Fruit fly (Drosophila melanogaster) whole organism, embryonic: ENCODE results near the gene CG14082.

ENCODE experiments used
- Atf3 ChIP-seq: fragments of 200-800 bp; sonication (Bioruptor generic); optimal IDR thresholded peaks from 3 replicates; lab custom pipeline; 2016; ENCODE audit warnings: missing biosample characterization, missing genetic modification characterization
- CG11093 ChIP-seq: fragments of 200-800 bp; sonication (Bioruptor generic); IDR thresholded peaks from 3 replicates; pipeline ENCODE4 v1.3.6; 2022; ENCODE audit warnings: missing biosample characterization, missing genetic modification characterization
- CG12155 ChIP-seq: fragments of 200-800 bp; sonication (Bioruptor generic); optimal IDR thresholded peaks from 3 replicates; lab custom pipeline; 2016; ENCODE audit warnings: missing biosample characterization, missing genetic modification characterization
- CG13894 ChIP-seq: fragments of 200-800 bp; sonication (Bioruptor generic); optimal IDR thresholded peaks from 3 replicates; lab custom pipeline; 2018; ENCODE audit warnings: missing biosample characterization, mild to moderate bottlenecking, missing genetic modification characterization, moderate library complexity
- CG14860 ChIP-seq: fragments of 200-800 bp; sonication (Bioruptor generic); IDR thresholded peaks from 3 replicates; pipeline ENCODE4 v1.3.6; 2022; ENCODE audit warnings: missing biosample characterization, missing genetic modification characterization; ENCODE audit not compliant: partially characterized antibody
- CG15011 ChIP-seq: fragments of 200-800 bp; sonication (Bioruptor generic); optimal IDR thresholded peaks from 3 replicates; lab custom pipeline; 2018; ENCODE audit warnings: missing biosample characterization, mild to moderate bottlenecking, missing genetic modification characterization
- CG16779 ChIP-seq: fragments of 200-800 bp; sonication (Bioruptor generic); IDR thresholded peaks from 2 replicates; pipeline ENCODE4 v1.3.6; 2022; ENCODE audit warnings: missing biosample characterization, missing genetic modification characterization
- CG18262 ChIP-seq: fragments of 200-800 bp; optimal IDR thresholded peaks from 3 replicates; lab custom pipeline; 2019; ENCODE audit warnings: missing biosample characterization, mild to moderate bottlenecking, missing genetic modification characterization, moderate library complexity
- CG33557 ChIP-seq: fragments of 200-800 bp; sonication (Bioruptor generic); optimal IDR thresholded peaks from 2 replicates; lab custom pipeline; 2019; ENCODE audit warnings: missing biosample characterization, mild to moderate bottlenecking, missing genetic modification characterization, moderate library complexity
- CG4328 ChIP-seq: fragments of 200-800 bp; sonication (Bioruptor generic); optimal IDR thresholded peaks from 3 replicates; lab custom pipeline; 2017; ENCODE audit warnings: missing biosample characterization, missing genetic modification reagents, missing genetic modification characterization
- CG5953 ChIP-seq: fragments of 200-800 bp; sonication (Bioruptor generic); IDR thresholded peaks from 2 replicates; pipeline ENCODE4 v1.3.6; 2022; ENCODE audit warnings: missing biosample characterization, missing genetic modification characterization
- CG6765 ChIP-seq: fragments of 200-800 bp; sonication (Bioruptor generic); optimal IDR thresholded peaks from 3 replicates; lab custom pipeline; 2017; ENCODE audit warnings: missing biosample characterization, mild to moderate bottlenecking, missing genetic modification characterization
- CG6791 ChIP-seq: fragments of 200-800 bp; sonication (Bioruptor generic); IDR thresholded peaks from 3 replicates; pipeline ENCODE4 v1.3.6; 2022; ENCODE audit warnings: missing biosample characterization, missing genetic modification characterization; ENCODE audit not compliant: partially characterized antibody
- CG6854 ChIP-seq: fragments of 200-800 bp; sonication (Bioruptor generic); optimal IDR thresholded peaks from 3 replicates; lab custom pipeline; 2017; ENCODE audit warnings: missing biosample characterization, mild to moderate bottlenecking, missing genetic modification characterization
- CG7987 ChIP-seq: fragments of 200-800 bp; sonication (Bioruptor generic); optimal IDR thresholded peaks from 2 replicates; lab custom pipeline; 2018; ENCODE audit warnings: missing biosample characterization, mild to moderate bottlenecking, missing genetic modification characterization, moderate library complexity
- CG8290 ChIP-seq, 3 experiments: fragments of 200-800 bp; sonication (Bioruptor generic); optimal IDR thresholded peaks; 2 replicates each; lab custom pipeline; 2016 to 2019; ENCODE audit warnings: missing biosample characterization in 3 of 3, missing genetic modification characterization in 3 of 3, mild to moderate bottlenecking in 2 of 3, moderate library complexity in 1 of 3
- CG9876 ChIP-seq: fragments of 200-800 bp; sonication (Bioruptor generic); optimal IDR thresholded peaks from 2 replicates; lab custom pipeline; 2016; ENCODE audit warnings: missing biosample characterization, missing genetic modification characterization
- CTCF ChIP-seq: fragments of 200-800 bp; sonication (Bioruptor generic); optimal IDR thresholded peaks from 2 replicates; lab custom pipeline; 2017; ENCODE audit warnings: missing biosample characterization, mild to moderate bottlenecking, missing genetic modification characterization, moderate library complexity
- Deaf1 ChIP-seq: fragments of 200-800 bp; optimal IDR thresholded peaks from 3 replicates; lab custom pipeline; 2019; ENCODE audit warnings: missing biosample characterization, mild to moderate bottlenecking, missing genetic modification characterization, moderate library complexity
- Fer1 ChIP-seq: fragments of 200-800 bp; sonication (Bioruptor generic); optimal IDR thresholded peaks from 2 replicates; lab custom pipeline; 2017; ENCODE audit warnings: missing biosample characterization, mild to moderate bottlenecking, missing genetic modification characterization
- Gug ChIP-seq: fragments of 200-800 bp; sonication (Bioruptor generic); IDR thresholded peaks from 4 replicates; pipeline ENCODE4 v1.3.6; 2022; ENCODE audit warnings: missing biosample characterization, missing genetic modification characterization
- Lim3 ChIP-seq: fragments of 200-800 bp; sonication (Bioruptor generic); IDR thresholded peaks from 2 replicates; pipeline ENCODE4 v1.3.6; 2022; ENCODE audit warnings: missing biosample characterization, missing genetic modification characterization
- Mad ChIP-seq: fragments of 200-800 bp; sonication (Bioruptor generic); optimal IDR thresholded peaks from 2 replicates; lab custom pipeline; 2016; ENCODE audit warnings: missing biosample characterization, missing genetic modification characterization
- NC2β ChIP-seq: fragments of 200-800 bp; sonication (Bioruptor generic); optimal IDR thresholded peaks from 2 replicates; lab custom pipeline; 2016; ENCODE audit warnings: missing biosample characterization, missing genetic modification characterization
- NfI ChIP-seq: fragments of 200-800 bp; sonication (Bioruptor generic); optimal IDR thresholded peaks from 3 replicates; lab custom pipeline; 2018; ENCODE audit warnings: missing biosample characterization, mild to moderate bottlenecking, missing genetic modification characterization, moderate library complexity
- Ravus ChIP-seq: fragments of 200-800 bp; sonication (Bioruptor generic); IDR thresholded peaks from 2 replicates; pipeline ENCODE4 v1.3.6; 2022; ENCODE audit warnings: missing biosample characterization, missing genetic modification characterization
- Rfx ChIP-seq: fragments of 200-800 bp; sonication (Bioruptor generic); IDR thresholded peaks from 2 replicates; pipeline ENCODE4 v1.3.6; 2022; ENCODE audit warnings: missing biosample characterization, missing genetic modification characterization
- Side ChIP-seq: fragments of 200-800 bp; sonication (Bioruptor generic); optimal IDR thresholded peaks from 2 replicates; lab custom pipeline; 2016; ENCODE audit warnings: missing biosample characterization, missing genetic modification characterization
- Sin3A ChIP-seq: fragments of >200 bp; optimal IDR thresholded peaks from 2 replicates; lab custom pipeline; 2018
- Sry-δ ChIP-seq: fragments of 200-800 bp; sonication (Bioruptor generic); optimal IDR thresholded peaks from 2 replicates; lab custom pipeline; 2016; ENCODE audit warnings: missing biosample characterization, missing genetic modification characterization
- abd-A ChIP-seq: fragments of 200-800 bp; sonication (Bioruptor generic); optimal IDR thresholded peaks from 3 replicates; lab custom pipeline; 2019; ENCODE audit warnings: missing biosample characterization, mild to moderate bottlenecking, missing genetic modification characterization, moderate library complexity
- cg ChIP-seq: fragments of 200-800 bp; sonication (Bioruptor generic); optimal IDR thresholded peaks from 3 replicates; lab custom pipeline; 2019; ENCODE audit warnings: missing biosample characterization, mild to moderate bottlenecking, missing genetic modification characterization, moderate library complexity
- en ChIP-seq: fragments of 200-800 bp; sonication (Bioruptor generic); optimal IDR thresholded peaks from 2 replicates; lab custom pipeline; 2016; ENCODE audit warnings: missing biosample characterization, missing genetic modification characterization
- exex ChIP-seq: fragments of 200-800 bp; sonication (Bioruptor generic); optimal IDR thresholded peaks from 4 replicates; lab custom pipeline; 2018; ENCODE audit warnings: missing biosample characterization, mild to moderate bottlenecking, missing genetic modification characterization, moderate library complexity
- gcm ChIP-seq: fragments of 200-800 bp; sonication (Bioruptor generic); optimal IDR thresholded peaks from 2 replicates; lab custom pipeline; 2019; ENCODE audit warnings: missing biosample characterization, mild to moderate bottlenecking, missing genetic modification characterization, moderate library complexity
- gem ChIP-seq: fragments of 200-800 bp; sonication (Bioruptor generic); optimal IDR thresholded peaks from 2 replicates; lab custom pipeline; 2019; ENCODE audit warnings: missing biosample characterization, mild to moderate bottlenecking, missing genetic modification characterization, moderate library complexity
- insv ChIP-seq, 2 experiments: fragments of 200-800 bp; sonication (Bioruptor generic); optimal IDR thresholded peaks; 3 replicates each; lab custom pipeline; 2016 to 2018; ENCODE audit warnings: missing biosample characterization in 2 of 2, missing genetic modification characterization in 2 of 2
- mam ChIP-seq: fragments of 200-800 bp; sonication (Bioruptor generic); optimal IDR thresholded peaks from 3 replicates; lab custom pipeline; 2016; ENCODE audit warnings: missing biosample characterization, missing genetic modification characterization
- mirr ChIP-seq: fragments of 200-800 bp; sonication (Bioruptor generic); optimal IDR thresholded peaks from 3 replicates; lab custom pipeline; 2018; ENCODE audit warnings: missing biosample characterization, mild to moderate bottlenecking, missing genetic modification characterization
- prd ChIP-seq, 3 experiments: fragments of >200 bp in 2 of 3; fragments of 200-800 bp in 1 of 3; sonication (Bioruptor generic) in 1 of 3; optimal IDR thresholded peaks in 2 of 3; IDR thresholded peaks in 1 of 3; 2 replicates in 2 of 3; 3 replicates in 1 of 3; pipeline versions ENCODE4 v1.3.6 to Lab custom; 2017 to 2022; ENCODE audit warnings: missing biosample characterization in 1 of 3, missing genetic modification characterization in 1 of 3
- scrt ChIP-seq: fragments of 200-800 bp; sonication (Bioruptor generic); optimal IDR thresholded peaks from 2 replicates; lab custom pipeline; 2018; ENCODE audit warnings: missing biosample characterization, mild to moderate bottlenecking, missing genetic modification characterization, moderate library complexity
- sd ChIP-seq: fragments of 200-800 bp; sonication (Bioruptor generic); optimal IDR thresholded peaks from 3 replicates; lab custom pipeline; 2018; ENCODE audit warnings: missing biosample characterization, mild to moderate bottlenecking, missing genetic modification characterization, moderate library complexity
- sima ChIP-seq: fragments of 200-800 bp; sonication (Bioruptor generic); optimal IDR thresholded peaks from 2 replicates; lab custom pipeline; 2016; ENCODE audit warnings: missing biosample characterization, missing genetic modification characterization
- so ChIP-seq: fragments of 200-800 bp; sonication (Bioruptor generic); IDR thresholded peaks from 3 replicates; pipeline ENCODE4 v1.3.6; 2022; ENCODE audit warnings: missing biosample characterization, missing genetic modification characterization
- trem ChIP-seq: fragments of 200-800 bp; optimal IDR thresholded peaks from 3 replicates; lab custom pipeline; 2019; ENCODE audit warnings: missing biosample characterization, mild to moderate bottlenecking, missing genetic modification characterization, moderate library complexity
- unc-4 ChIP-seq: fragments of 200-800 bp; sonication (Bioruptor generic); IDR thresholded peaks from 2 replicates; pipeline ENCODE4 v1.3.6; 2022; ENCODE audit warnings: missing biosample characterization, missing genetic modification characterization; ENCODE audit not compliant: partially characterized antibody
- vfl ChIP-seq: fragments of 200-800 bp; sonication (Bioruptor generic); optimal IDR thresholded peaks from 2 replicates; lab custom pipeline; 2016; ENCODE audit warnings: missing biosample characterization, missing genetic modification characterization
- yki ChIP-seq: fragments of >200 bp; optimal IDR thresholded peaks from 3 replicates; lab custom pipeline; 2018
- zen2 ChIP-seq: fragments of 200-800 bp; sonication (Bioruptor generic); IDR thresholded peaks from 3 replicates; pipeline ENCODE4 v1.3.6; 2022; ENCODE audit warnings: missing biosample characterization, missing genetic modification characterization; ENCODE audit not compliant: partially characterized antibody

Gene CG14082

DNA sequence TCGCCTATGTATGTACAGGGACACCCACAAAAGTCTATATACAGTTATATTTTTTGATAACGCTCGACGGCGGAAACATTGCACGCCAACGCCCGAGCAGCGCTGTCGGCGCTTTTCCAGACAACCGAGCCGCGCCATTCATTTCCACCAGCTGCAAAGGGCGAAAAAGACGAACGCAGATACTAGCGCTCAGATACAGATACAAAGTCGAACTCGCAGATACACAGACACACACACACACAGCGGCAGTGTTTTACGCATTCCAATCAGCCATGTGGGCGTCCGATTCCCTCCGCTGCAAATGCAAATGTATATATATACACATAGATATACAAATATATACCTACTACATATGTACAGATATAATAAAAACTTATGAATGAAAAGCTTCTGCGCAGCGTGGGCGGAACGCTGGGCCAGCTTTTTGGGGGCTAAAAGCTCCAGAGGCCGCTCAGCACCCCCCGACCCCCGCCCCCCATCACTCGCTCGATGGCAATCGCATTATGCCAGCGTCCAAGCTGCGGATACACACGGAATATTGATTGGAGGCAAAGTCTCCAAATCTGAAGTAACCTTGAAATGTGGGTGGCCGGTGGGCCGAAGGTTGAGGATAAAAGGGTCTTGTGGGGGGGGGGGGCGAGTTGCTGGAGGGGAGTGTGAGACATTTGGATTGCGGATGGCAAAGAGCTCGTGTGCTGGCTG lies 47.2 kb downstream of the CG14082 start (continued):
- TF ChIP-seq CG8290 (GFP tag; optimal IDR thresholded peaks at IDR 0.05; lab: Kevin White, UChicago) = no peak
- peak in 1 of 2 experiments; percentile 58 for TF ChIP-seq CG8290 (tag; optimal IDR thresholded peaks at IDR 0.05; lab: Kevin White, UChicago)
- TF ChIP-seq en (GFP tag; lab: Kevin White, UChicago) = no peak
- no peak for TF ChIP-seq Sry-δ
- TF ChIP-seq cg (GFP tag; lab: Kevin White, UChicago) = peak; percentile 85
- TF ChIP-seq CG6765 (GFP tag; lab: Kevin White, UChicago) = peak; percentile 25
- no peak for TF ChIP-seq Lim3
- TF ChIP-seq gem = no peak
- TF ChIP-seq insv (GFP tag; optimal IDR thresholded peaks at IDR 0.05; lab: Kevin White, UChicago) = no peak
- no peak for TF ChIP-seq zen2 (GFP tag; lab: Robert Waterston, UW)
- peak; percentile 63 for TF ChIP-seq CG13894 (tag; lab: Kevin White, UChicago)
- TF ChIP-seq NC2β = no peak
- TF ChIP-seq CG12155 (GFP tag; lab: Kevin White, UChicago) = no peak
- peak; percentile 17 for TF ChIP-seq exex (tag; lab: Kevin White, UChicago)
- 0 out of 2 replicates have a peak, but pooled peaks have one; percentile 36 for TF ChIP-seq CG16779 (GFP tag; lab: Robert Waterston, UW)
- TF ChIP-seq unc-4 (GFP tag; lab: Robert Waterston, UW) = 0 out of 2 replicates have a peak, but pooled peaks have one; percentile 25
- no peak for TF ChIP-seq scrt (GFP tag; lab: Kevin White, UChicago)
- TF ChIP-seq gcm (GFP tag; lab: Kevin White, UChicago) = peak; percentile 17
- TF ChIP-seq CG18262 (tag; lab: Kevin White, UChicago) = no peak
- no peak for TF ChIP-seq Mad (GFP tag; lab: Kevin White, UChicago)
- no peak for TF ChIP-seq NfI (GFP tag; lab: Kevin White, UChicago)
- no peak for TF ChIP-seq trem (tag; lab: Kevin White, UChicago)
- no peak for TF ChIP-seq Side (GFP tag; lab: Kevin White, UChicago)
- no peak for TF ChIP-seq CG15011 (GFP tag; lab: Kevin White, UChicago)
- TF ChIP-seq Fer1 (GFP tag; lab: Kevin White, UChicago) = peak; percentile 14
- TF ChIP-seq sd (tag; lab: Kevin White, UChicago) = peak; percentile 98
- no peak for TF ChIP-seq CG6791 (GFP tag; lab: Robert Waterston, UW)
- TF ChIP-seq Atf3 (GFP tag; lab: Kevin White, UChicago) = no peak
- peak; percentile 40; the same call in 1 of the 2 replicates for TF ChIP-seq CG5953
- TF ChIP-seq CTCF (GFP tag; lab: Kevin White, UChicago) = no peak
- TF ChIP-seq sima (GFP tag; lab: Kevin White, UChicago) = no peak
- TF ChIP-seq CG6854 (GFP tag; lab: Kevin White, UChicago) = peak; percentile 54
- TF ChIP-seq Gug (GFP tag; lab: Robert Waterston, UW) = no peak
- peak; percentile 14 for TF ChIP-seq mirr
- TF ChIP-seq CG4328 = peak; percentile 37
- peak; percentile 9; the same call in 1 of the 2 replicates for TF ChIP-seq Rfx
- no peak for TF ChIP-seq Ravus
- no peak for TF ChIP-seq prd (optimal IDR thresholded peaks at IDR 0.05; lab: Kevin White, UChicago)
- TF ChIP-seq prd (GFP tag; IDR thresholded peaks at IDR 0.05; lab: Robert Waterston, UW) = no peak
- TF ChIP-seq vfl (GFP tag; lab: Kevin White, UChicago) = no peak
- TF ChIP-seq CG9876 (GFP tag; lab: Kevin White, UChicago) = no peak
- TF ChIP-seq CG7987 (GFP tag; lab: Kevin White, UChicago) = peak; percentile 32
- peak; percentile 83 for TF ChIP-seq Deaf1 (tag; lab: Kevin White, UChicago)
- 0 out of 3 replicates have a peak, but pooled peaks have one; percentile 27 for TF ChIP-seq CG11093 (GFP tag; lab: Robert Waterston, UW)
- peak; percentile 99 for TF ChIP-seq abd-A
- 0 out of 3 replicates have a peak, but pooled peaks have one; percentile 20 for TF ChIP-seq CG14860 (GFP tag; lab: Robert Waterston, UW)
- no peak; the same call in 1 of the 3 replicates for TF ChIP-seq so (GFP tag; lab: Robert Waterston, UW)
- no peak for TF ChIP-seq yki (lab: Kevin White, UChicago)
- no peak for TF ChIP-seq CG33557 (GFP tag; lab: Kevin White, UChicago)
- no peak for TF ChIP-seq mam (GFP tag; lab: Kevin White, UChicago)
- TF ChIP-seq Sin3A (lab: Kevin White, UChicago) = no peak
